Fruit fly (Drosophila melanogaster): Measurements from ENCODE around the gene mah.

mah gene

dm6 chr3R:24917814-24918636 lies 29.4 kb upstream of the mah start, which contains the start of the genes PIG-S, sud1 and CG11168 (continued):
- peak; percentile 18 for TF ChIP-seq CG3838 (GFP tag; optimal IDR thresholded peaks at IDR 0.05)
- TF ChIP-seq NFAT (GFP tag; IDR thresholded peaks at IDR 0.05) = 0 out of 2 replicates have a peak, but pooled peaks have one; percentile 16
- TF ChIP-seq sqz (GFP tag; optimal IDR thresholded peaks at IDR 0.05) = peak; percentile 79
- no peak for TF ChIP-seq sr (GFP tag; IDR thresholded peaks at IDR 0.05)
- TF ChIP-seq CG7271 (tag; optimal IDR thresholded peaks at IDR 0.05) = no peak
- TF ChIP-seq CG12219 (GFP tag; optimal IDR thresholded peaks at IDR 0.05) = no peak
- TF ChIP-seq Hmr (GFP tag; optimal IDR thresholded peaks at IDR 0.05) = no peak
- no peak for TF ChIP-seq hkb (optimal IDR thresholded peaks at IDR 0.05)
- TF ChIP-seq hkb (GFP tag; IDR thresholded peaks at IDR 0.05) = 0 out of 2 replicates have a peak, but pooled peaks have one; percentile 11
- TF ChIP-seq CG14710 (tag; optimal IDR thresholded peaks at IDR 0.05) = peak; percentile 81
- no peak for TF ChIP-seq Fer3 (tag; optimal IDR thresholded peaks at IDR 0.05)
- TF ChIP-seq tap (tag; optimal IDR thresholded peaks at IDR 0.05) = no peak
- TF ChIP-seq zen2 (GFP tag; IDR thresholded peaks at IDR 0.05; ENCODE audit: partially characterized antibody) = peak; percentile 78; the same call in 2 of the 3 replicates
- TF ChIP-seq CG7928 (GFP tag; optimal IDR thresholded peaks at IDR 0.05) = peak; percentile 38
- no peak for TF ChIP-seq CG15601 (tag; optimal IDR thresholded peaks at IDR 0.05)
- TF ChIP-seq CG7372 (GFP tag; IDR thresholded peaks at IDR 0.05) = no peak
- TF ChIP-seq CG7357 (GFP tag; IDR thresholded peaks at IDR 0.05) = peak; percentile 44; the same call in 1 of the 3 replicates
- TF ChIP-seq Vsx1 (GFP tag; optimal IDR thresholded peaks at IDR 0.05) = peak; percentile 90
- no peak for TF ChIP-seq jumu (GFP tag; optimal IDR thresholded peaks at IDR 0.05)
- TF ChIP-seq CG14965 (GFP tag; optimal IDR thresholded peaks at IDR 0.05; ENCODE audit: borderline replicate concordance) = no peak
- TF ChIP-seq pita (GFP tag; optimal IDR thresholded peaks at IDR 0.05) = no peak
- no peak for TF ChIP-seq lab (GFP tag; optimal IDR thresholded peaks at IDR 0.05)
- TF ChIP-seq CG12299 (tag; optimal IDR thresholded peaks at IDR 0.05) = no peak
- no peak for TF ChIP-seq CG8765 (GFP tag; IDR thresholded peaks at IDR 0.05)
- no peak for TF ChIP-seq Neu2 (GFP tag; optimal IDR thresholded peaks at IDR 0.05; ENCODE audit: borderline replicate concordance)
- TF ChIP-seq sug (tag; optimal IDR thresholded peaks at IDR 0.05) = no peak
- no peak for TF ChIP-seq CG15479 (GFP tag; optimal IDR thresholded peaks at IDR 0.05)
- no peak for TF ChIP-seq gce (GFP tag; IDR thresholded peaks at IDR 0.05)
- peak; percentile 21 for TF ChIP-seq CG30431 (GFP tag; optimal IDR thresholded peaks at IDR 0.05)
- peak; percentile 55 for TF ChIP-seq vvl (GFP tag; IDR thresholded peaks at IDR 0.05)
- TF ChIP-seq Nf-YB (GFP tag; optimal IDR thresholded peaks at IDR 0.05) = peak; percentile 18
- peak; percentile 20 for TF ChIP-seq CG10543 (GFP tag; optimal IDR thresholded peaks at IDR 0.05)
- no peak for TF ChIP-seq rib (GFP tag; IDR thresholded peaks at IDR 0.05)
- TF ChIP-seq CG6854 (GFP tag; optimal IDR thresholded peaks at IDR 0.05) = no peak
- TF ChIP-seq ind (GFP tag; optimal IDR thresholded peaks at IDR 0.05) = peak; percentile 73
- TF ChIP-seq otp (GFP tag; IDR thresholded peaks at IDR 0.05) = no peak
- no peak for TF ChIP-seq Nf-YA (GFP tag; IDR thresholded peaks at IDR 0.05)
- TF ChIP-seq schlank (tag; optimal IDR thresholded peaks at IDR 0.05) = no peak
- peak; percentile 89 for TF ChIP-seq HLH4C (GFP tag; IDR thresholded peaks at IDR 0.05; ENCODE audit: partially characterized antibody)
- peak; percentile 79 for TF ChIP-seq Rfx (GFP tag; IDR thresholded peaks at IDR 0.05)
- peak; percentile 93 for TF ChIP-seq BEAF-32 (GFP tag; optimal IDR thresholded peaks at IDR 0.05)
- TF ChIP-seq CG31388 (GFP tag; optimal IDR thresholded peaks at IDR 0.05) = no peak
- TF ChIP-seq Deaf1 (tag; optimal IDR thresholded peaks at IDR 0.05) = no peak
- TF ChIP-seq danr (GFP tag; IDR thresholded peaks at IDR 0.05) = no peak
- no peak for TF ChIP-seq CG8944 (GFP tag; optimal IDR thresholded peaks at IDR 0.05)
- no peak for TF ChIP-seq CG13624 (GFP tag; optimal IDR thresholded peaks at IDR 0.05)
- TF ChIP-seq sc (optimal IDR thresholded peaks at IDR 0.05) = no peak
- no peak for TF ChIP-seq sc (GFP tag; optimal IDR thresholded peaks at IDR 0.05)
- TF ChIP-seq CG12071 (GFP tag; optimal IDR thresholded peaks at IDR 0.05) = no peak

Measured in whole organism, embryonic.